Fruit fly (Drosophila melanogaster) whole organism, pupa: ENCODE data around the gene MED18.

Source experiments
- CG10348 ChIP-seq: fragments of 200-800 bp; sonication (Bioruptor generic); IDR thresholded peaks from 2 replicates; pipeline ENCODE4 v1.3.6; 2022; ENCODE audit warnings: missing biosample characterization, missing genetic modification characterization
- CG12605 ChIP-seq: fragments of 200-800 bp; sonication (Bioruptor generic); IDR thresholded peaks from 2 replicates; pipeline ENCODE4 v1.3.6; 2022; ENCODE audit warnings: missing biosample characterization, missing genetic modification characterization
- CG17806 ChIP-seq: fragments of 200-800 bp; sonication (Bioruptor generic); optimal IDR thresholded peaks from 2 replicates; lab custom pipeline; 2018; ENCODE audit warnings: missing biosample characterization, mild to moderate bottlenecking, missing genetic modification characterization, moderate library complexity
- CG32121 ChIP-seq: fragments of 200-800 bp; sonication (Bioruptor generic); IDR thresholded peaks from 2 replicates; pipeline ENCODE4 v1.3.6; 2022; ENCODE audit warnings: missing biosample characterization, missing genetic modification characterization
- CG34367 ChIP-seq: fragments of 200-800 bp; sonication (Bioruptor generic); optimal IDR thresholded peaks from 2 replicates; lab custom pipeline; 2018; ENCODE audit warnings: missing biosample characterization, mild to moderate bottlenecking, missing genetic modification characterization
- CG9948 ChIP-seq: fragments of 200-800 bp; sonication (Bioruptor generic); optimal IDR thresholded peaks from 2 replicates; lab custom pipeline; 2018; ENCODE audit warnings: missing biosample characterization, mild to moderate bottlenecking, missing genetic modification characterization, moderate library complexity
- EcR ChIP-seq: fragments of 200-800 bp; sonication (Bioruptor generic); optimal IDR thresholded peaks from 3 replicates; lab custom pipeline; 2019; ENCODE audit warnings: missing biosample characterization, missing genetic modification characterization, mild to moderate bottlenecking, moderate library complexity, missing genetic modification reagents
- Pif1A ChIP-seq: fragments of 200-800 bp; sonication (Bioruptor generic); optimal IDR thresholded peaks from 3 replicates; lab custom pipeline; 2016; ENCODE audit warnings: missing biosample characterization, missing genetic modification characterization

DNA sequence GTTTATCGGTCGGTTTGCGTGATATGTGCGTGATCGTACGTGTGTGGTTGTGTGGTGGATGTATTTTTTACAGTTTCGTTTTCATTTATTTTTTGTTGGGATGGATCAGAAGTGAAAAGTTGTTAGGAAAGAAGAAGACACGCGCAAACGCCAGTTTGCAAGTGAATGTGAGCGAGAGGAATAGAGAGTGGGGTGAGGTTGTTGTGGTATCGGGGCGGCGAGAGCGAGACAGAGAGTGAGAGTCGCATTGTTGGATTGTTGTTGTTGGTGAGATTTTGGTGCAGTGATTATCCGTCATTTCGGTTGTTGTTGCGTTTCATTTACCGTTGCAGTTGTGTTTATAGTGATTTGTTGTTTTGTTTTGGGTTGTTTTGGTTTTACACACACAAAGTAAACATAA, 27.8 kb downstream of the MED18 start:
- TF ChIP-seq CG10348 (no peak), CG9948 (tag; lab: Kevin White, UChicago) (no peak), Pif1A (no peak), CG32121 (GFP tag; lab: Robert Waterston, UW) (no peak), CG17806 (tag; lab: Kevin White, UChicago) (no peak), EcR (GFP tag; lab: Kevin White, UChicago) (no peak), CG34367 (tag; lab: Kevin White, UChicago) (no peak), CG12605 (GFP tag; lab: Robert Waterston, UW) (no peak)
